Fruit fly (Drosophila melanogaster) whole organism, pupa: Measurements from ENCODE around the gene Bx.

Experiments used
- CG10348 ChIP-seq: fragments of 200-800 bp; sonication (Bioruptor generic); IDR thresholded peaks from 2 replicates; pipeline ENCODE4 v1.3.6; 2022; ENCODE audit warnings: missing biosample characterization, missing genetic modification characterization
- CG12605 ChIP-seq: fragments of 200-800 bp; sonication (Bioruptor generic); IDR thresholded peaks from 2 replicates; pipeline ENCODE4 v1.3.6; 2022; ENCODE audit warnings: missing biosample characterization, missing genetic modification characterization
- CG13204 ChIP-seq: fragments of 200-800 bp; sonication (Bioruptor generic); optimal IDR thresholded peaks from 2 replicates; lab custom pipeline; 2018; ENCODE audit warnings: missing biosample characterization, mild to moderate bottlenecking, missing genetic modification characterization, moderate library complexity
- CG14655 ChIP-seq: fragments of 200-800 bp; sonication (Bioruptor generic); optimal IDR thresholded peaks from 3 replicates; lab custom pipeline; 2017; ENCODE audit warnings: mild to moderate bottlenecking, missing biosample characterization, missing genetic modification reagents, missing genetic modification characterization
- CG15710 ChIP-seq: fragments of 200-800 bp; sonication (Bioruptor generic); optimal IDR thresholded peaks from 2 replicates; lab custom pipeline; 2018; ENCODE audit warnings: missing biosample characterization, mild to moderate bottlenecking, missing genetic modification characterization, moderate library complexity
- CG17806 ChIP-seq: fragments of 200-800 bp; sonication (Bioruptor generic); optimal IDR thresholded peaks from 2 replicates; lab custom pipeline; 2018; ENCODE audit warnings: missing biosample characterization, mild to moderate bottlenecking, missing genetic modification characterization, moderate library complexity
- CG32121 ChIP-seq: fragments of 200-800 bp; sonication (Bioruptor generic); IDR thresholded peaks from 2 replicates; pipeline ENCODE4 v1.3.6; 2022; ENCODE audit warnings: missing biosample characterization, missing genetic modification characterization
- CG34367 ChIP-seq: fragments of 200-800 bp; sonication (Bioruptor generic); optimal IDR thresholded peaks from 2 replicates; lab custom pipeline; 2018; ENCODE audit warnings: missing biosample characterization, mild to moderate bottlenecking, missing genetic modification characterization
- CG4496 ChIP-seq: fragments of 200-800 bp; sonication (Bioruptor generic); IDR thresholded peaks from 3 replicates; pipeline ENCODE4 v1.3.6; 2022; ENCODE audit warnings: missing biosample characterization, missing genetic modification characterization
- CG8159 ChIP-seq: fragments of 200-800 bp; sonication (Bioruptor generic); optimal IDR thresholded peaks from 3 replicates; lab custom pipeline; 2018; ENCODE audit warnings: missing biosample characterization, mild to moderate bottlenecking, missing genetic modification characterization, moderate library complexity
- CG8301 ChIP-seq: fragments of 200-800 bp; sonication (Bioruptor generic); optimal IDR thresholded peaks from 2 replicates; lab custom pipeline; 2018; ENCODE audit warnings: missing biosample characterization, mild to moderate bottlenecking, missing genetic modification characterization
- CG9948 ChIP-seq: fragments of 200-800 bp; sonication (Bioruptor generic); optimal IDR thresholded peaks from 2 replicates; lab custom pipeline; 2018; ENCODE audit warnings: missing biosample characterization, mild to moderate bottlenecking, missing genetic modification characterization, moderate library complexity
- D1 ChIP-seq: fragments of 200-800 bp; sonication (Bioruptor generic); optimal IDR thresholded peaks from 2 replicates; lab custom pipeline; 2018; ENCODE audit warnings: missing biosample characterization, mild to moderate bottlenecking, missing genetic modification characterization, moderate library complexity
- EcR ChIP-seq: fragments of 200-800 bp; sonication (Bioruptor generic); optimal IDR thresholded peaks from 3 replicates; lab custom pipeline; 2019; ENCODE audit warnings: missing biosample characterization, missing genetic modification characterization, mild to moderate bottlenecking, moderate library complexity, missing genetic modification reagents
- Ets98B ChIP-seq: fragments of 200-800 bp; sonication (Bioruptor generic); IDR thresholded peaks from 2 replicates; pipeline ENCODE4 v1.3.6; 2022; ENCODE audit warnings: missing biosample characterization, missing genetic modification characterization
- Pif1A ChIP-seq: fragments of 200-800 bp; sonication (Bioruptor generic); optimal IDR thresholded peaks from 3 replicates; lab custom pipeline; 2016; ENCODE audit warnings: missing biosample characterization, missing genetic modification characterization
- Pif1B ChIP-seq: fragments of 200-800 bp; sonication (Bioruptor generic); optimal IDR thresholded peaks from 3 replicates; lab custom pipeline; 2016; ENCODE audit warnings: missing biosample characterization, missing genetic modification characterization
- Snoo ChIP-seq: fragments of 200-800 bp; sonication (Bioruptor generic); optimal IDR thresholded peaks from 3 replicates; lab custom pipeline; 2017; ENCODE audit warnings: missing biosample characterization, mild to moderate bottlenecking, missing genetic modification characterization, inconsistent platforms
- fd96Ca ChIP-seq: fragments of 200-800 bp; sonication (Bioruptor generic); IDR thresholded peaks from 3 replicates; pipeline ENCODE4 v1.3.6; 2022; ENCODE audit warnings: missing biosample characterization, missing genetic modification characterization
- gl ChIP-seq: fragments of 200-800 bp; sonication (Bioruptor generic); optimal IDR thresholded peaks from 2 replicates; lab custom pipeline; 2018; ENCODE audit warnings: missing biosample characterization, mild to moderate bottlenecking, missing genetic modification characterization
- rn ChIP-seq: fragments of 200-800 bp; sonication (Bioruptor generic); IDR thresholded peaks from 2 replicates; pipeline ENCODE4 v1.3.6; 2022; ENCODE audit warnings: missing biosample characterization, missing genetic modification characterization

Gene Bx

DNA sequence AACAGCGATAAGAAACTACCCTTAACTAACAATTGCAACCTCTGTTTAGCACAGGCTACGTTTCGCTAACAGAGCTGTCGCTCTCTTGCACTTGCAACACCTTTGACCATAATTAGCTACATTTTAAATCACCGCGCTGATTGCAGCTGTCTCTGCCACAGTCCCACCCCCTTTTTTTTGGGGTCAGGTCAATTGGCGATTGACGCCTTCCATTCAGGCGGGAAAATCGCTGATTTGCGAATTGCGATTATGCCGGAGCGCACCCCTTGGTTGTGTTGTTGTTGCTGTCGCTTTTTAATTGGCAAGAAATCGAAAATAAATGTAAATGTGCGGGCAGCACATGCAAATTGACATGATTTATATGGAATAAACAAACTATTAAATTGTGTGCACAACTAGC lies 28.1 kb downstream of the Bx start:
- TF ChIP-seq CG32121 (GFP tag; lab: Robert Waterston, UW) (no peak), fd96Ca (GFP tag; lab: Robert Waterston, UW) (no peak), CG8301 (tag; lab: Kevin White, UChicago) (no peak), CG4496 (GFP tag; lab: Robert Waterston, UW) (no peak), CG10348 (GFP tag; lab: Robert Waterston, UW) (no peak), CG12605 (no peak), CG13204 (no peak), Pif1B (GFP tag; lab: Kevin White, UChicago) (no peak), CG9948 (no peak)

- TF ChIP-seq CG15710 (peak; percentile 66), Pif1B (GFP tag; lab: Kevin White, UChicago) (peak; percentile 55), D1 (no peak), EcR (no peak), Snoo (tag; lab: Kevin White, UChicago) (no peak), gl (tag; lab: Kevin White, UChicago) (peak; percentile 76), CG8301 (tag; lab: Kevin White, UChicago) (no peak), CG9948 (peak; percentile 61), fd96Ca (GFP tag; lab: Robert Waterston, UW) (no peak), CG8159 (tag; lab: Kevin White, UChicago) (peak; percentile 70), Ets98B (GFP tag; lab: Robert Waterston, UW) (no peak), CG10348 (GFP tag; lab: Robert Waterston, UW) (no peak), CG14655 (GFP tag; lab: Kevin White, UChicago) (peak; percentile 39), CG12605 (peak; percentile 18; the same call in 1 of the 2 replicates), rn (GFP tag; lab: Robert Waterston, UW) (no peak), Pif1A (peak; percentile 64), CG4496 (GFP tag; lab: Robert Waterston, UW) (0 out of 3 replicates have a peak, but pooled peaks have one; percentile 16), CG34367 (tag; lab: Kevin White, UChicago) (peak; percentile 62), CG13204 (peak; percentile 64), CG32121 (GFP tag; lab: Robert Waterston, UW) (no peak), CG17806 (peak; percentile 58)
- TF ChIP-seq, all 21 proteins: peak for 12
Measured at dm6 chrX:18544732-18545131, 29.5 kb downstream of the Bx start.

dm6 chrX:18545157-18545556 lies 29.9 kb downstream of the Bx start:
- TF ChIP-seq fd96Ca (GFP tag; lab: Robert Waterston, UW) (no peak), CG32121 (GFP tag; lab: Robert Waterston, UW) (no peak), Pif1B (GFP tag; lab: Kevin White, UChicago) (no peak), CG34367 (tag; lab: Kevin White, UChicago) (no peak), CG13204 (no peak), CG12605 (no peak)
- TF ChIP-seq, all 21 proteins: peak for 0

DNA sequence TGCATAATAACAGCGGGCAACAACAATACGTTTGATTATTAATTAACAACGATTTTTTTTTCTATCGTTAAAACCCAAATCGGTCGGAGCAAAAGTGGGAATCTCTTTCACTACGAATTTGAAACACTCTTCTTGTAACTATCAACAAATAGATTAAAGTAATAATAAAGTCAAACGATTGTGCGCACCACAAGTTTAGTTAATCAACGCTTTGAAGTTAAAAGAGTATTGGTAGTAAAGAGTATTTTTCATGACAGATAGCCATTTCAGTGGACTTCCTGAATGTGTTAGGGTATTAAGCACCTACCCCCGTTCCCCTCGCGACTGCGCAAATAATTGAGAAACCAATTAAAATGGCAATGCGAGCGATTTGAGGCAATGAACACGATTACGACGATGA lies 31.6 kb downstream of the Bx start:
- TF ChIP-seq CG34367 (tag; lab: Kevin White, UChicago), result peak; percentile 41
- TF ChIP-seq Ets98B (GFP tag; lab: Robert Waterston, UW), result peak; percentile 91
- peak; percentile 56 for TF ChIP-seq CG14655 (GFP tag; lab: Kevin White, UChicago)
- TF ChIP-seq Pif1A, result peak; percentile 59
- peak; percentile 94 for TF ChIP-seq CG4496 (GFP tag; lab: Robert Waterston, UW)
- no peak for TF ChIP-seq EcR
- peak; percentile 40 for TF ChIP-seq CG9948
- TF ChIP-seq CG8159 (tag; lab: Kevin White, UChicago), result peak; percentile 29
- TF ChIP-seq D1, result no peak
- TF ChIP-seq gl (tag; lab: Kevin White, UChicago), result no peak
- peak; percentile 92 for TF ChIP-seq CG32121 (GFP tag; lab: Robert Waterston, UW)
- TF ChIP-seq rn (GFP tag; lab: Robert Waterston, UW), result peak; percentile 81
- TF ChIP-seq CG17806, result peak; percentile 37
- peak; percentile 94 for TF ChIP-seq fd96Ca (GFP tag; lab: Robert Waterston, UW)
- TF ChIP-seq Snoo (tag; lab: Kevin White, UChicago), result peak; percentile 23
- no peak for TF ChIP-seq CG13204
- peak; percentile 29 for TF ChIP-seq Pif1B (GFP tag; lab: Kevin White, UChicago)
- TF ChIP-seq CG15710, result peak; percentile 39
- peak; percentile 63 for TF ChIP-seq CG12605
- TF ChIP-seq CG8301 (tag; lab: Kevin White, UChicago), result peak; percentile 57
- peak; percentile 59; the same call in 1 of the 2 replicates for TF ChIP-seq CG10348 (GFP tag; lab: Robert Waterston, UW)

DNA sequence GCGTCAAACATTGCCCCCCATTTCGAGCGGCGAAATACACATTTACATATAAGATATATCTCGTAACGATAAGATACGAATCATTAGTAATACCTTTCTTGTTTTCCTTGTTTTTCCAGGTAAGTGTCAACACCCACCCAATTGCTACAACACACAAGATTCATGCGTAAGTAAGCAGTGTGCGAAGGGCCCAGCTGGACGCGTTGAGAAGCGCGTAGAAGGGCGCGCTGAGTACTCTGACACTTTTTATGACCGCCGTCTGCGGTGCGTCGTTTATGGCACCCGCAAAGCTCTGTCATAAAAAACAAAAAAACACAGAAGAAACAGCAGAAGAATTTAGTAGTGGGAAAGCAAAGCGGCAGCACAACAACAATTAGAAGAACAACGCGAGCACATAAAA lies 32.5 kb downstream of the Bx start:
- TF ChIP-seq CG10348 (GFP tag; lab: Robert Waterston, UW), result no peak
- TF ChIP-seq Ets98B (GFP tag; lab: Robert Waterston, UW), result no peak
- TF ChIP-seq CG12605, result no peak
- TF ChIP-seq CG34367 (tag; lab: Kevin White, UChicago), result no peak
- no peak for TF ChIP-seq fd96Ca (GFP tag; lab: Robert Waterston, UW)
- no peak for TF ChIP-seq CG8159 (tag; lab: Kevin White, UChicago)
- TF ChIP-seq D1, result no peak
- TF ChIP-seq CG32121 (GFP tag; lab: Robert Waterston, UW), result no peak
- no peak for TF ChIP-seq Pif1A
- TF ChIP-seq CG15710, result no peak
- TF ChIP-seq CG13204, result no peak

DNA sequence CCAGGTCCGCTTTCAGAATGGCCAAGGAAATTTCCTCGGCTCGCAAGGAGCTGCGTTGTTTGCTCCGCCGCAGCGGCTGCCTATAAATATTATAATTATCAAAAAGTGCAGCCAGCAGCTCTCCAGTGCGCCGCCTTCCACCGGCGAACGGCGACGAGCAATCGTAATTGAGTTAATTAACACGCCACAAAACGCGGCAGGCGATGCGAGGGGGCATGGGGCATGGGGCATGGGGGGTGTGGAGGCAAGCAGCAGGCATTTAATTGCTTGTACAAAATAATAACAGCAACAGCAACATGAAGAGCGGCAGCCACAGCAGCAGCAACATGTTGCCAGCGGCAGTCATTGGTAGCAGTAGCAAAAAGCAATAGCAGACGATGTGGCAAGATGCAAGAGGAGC lies 35.5 kb downstream of the Bx start:
- peak; percentile 85 for TF ChIP-seq CG13204
- no peak for TF ChIP-seq D1
- TF ChIP-seq EcR, result no peak

DNA sequence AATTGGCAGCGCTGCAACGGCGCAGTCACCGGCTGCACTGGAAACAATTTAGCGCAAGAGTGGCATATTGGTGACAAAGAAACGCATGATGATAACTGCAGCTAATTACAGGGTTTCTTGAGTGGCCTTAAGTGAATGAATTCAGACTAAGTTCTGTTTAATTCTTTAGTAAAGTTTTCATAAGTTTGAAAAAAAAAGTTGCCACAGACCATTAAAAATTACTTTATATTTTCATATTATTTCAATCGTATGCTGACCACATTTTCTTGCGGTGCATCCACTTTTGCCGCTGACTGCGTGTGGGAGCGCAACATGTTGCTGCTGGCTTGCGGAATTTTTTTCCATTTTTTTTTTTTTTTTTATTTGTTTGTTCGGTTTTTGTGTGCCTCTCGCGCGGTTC lies 37.2 kb downstream of the Bx start:
- TF ChIP-seq CG13204 (no peak), CG8159 (tag; lab: Kevin White, UChicago) (peak; percentile 81), CG12605 (peak; percentile 60), CG14655 (GFP tag; lab: Kevin White, UChicago) (peak; percentile 88), CG10348 (GFP tag; lab: Robert Waterston, UW) (peak; percentile 51; the same call in 1 of the 2 replicates), D1 (peak; percentile 66), gl (tag; lab: Kevin White, UChicago) (peak; percentile 36), CG15710 (peak; percentile 77), CG4496 (GFP tag; lab: Robert Waterston, UW) (peak; percentile 79), Ets98B (GFP tag; lab: Robert Waterston, UW) (peak; percentile 64), Pif1A (peak; percentile 83), CG34367 (tag; lab: Kevin White, UChicago) (peak; percentile 52), rn (GFP tag; lab: Robert Waterston, UW) (0 out of 2 replicates have a peak, but pooled peaks have one; percentile 22), CG8301 (tag; lab: Kevin White, UChicago) (peak; percentile 76), EcR (no peak), CG32121 (GFP tag; lab: Robert Waterston, UW) (peak; percentile 77), fd96Ca (GFP tag; lab: Robert Waterston, UW) (peak; percentile 82), CG9948 (peak; percentile 79), CG17806 (peak; percentile 76), Pif1B (GFP tag; lab: Kevin White, UChicago) (peak; percentile 70), Snoo (tag; lab: Kevin White, UChicago) (peak; percentile 49)
